Worm (Caenorhabditis elegans) whole organism, L4 larva: Measurements from ENCODE around the gene C08E3.1.
A peak's percentile ranks its signal among the peaks of the same experiment; 100 is the strongest.
"Not testable (repeated sequence)": the region's sequence is repeated elsewhere in the genome, so short reads cannot be mapped to it uniquely, and the experiment has no call there.

Experiments used
- D1046.2 ChIP-seq: fragments of 200-800 bp; sonication (Bioruptor generic); IDR thresholded peaks from 2 replicates; pipeline ENCODE4 v1.3.6; 2022; ENCODE audit warnings: missing genetic modification characterization, missing compliant biosample characterization
- F49E8.2 ChIP-seq: sonication (generic microtip); optimal IDR thresholded peaks from 2 replicates; lab custom pipeline; 2016; ENCODE audit warnings: missing compliant biosample characterization, mild to moderate bottlenecking, missing genetic modification characterization, borderline replicate concordance
- R02D3.7 ChIP-seq: fragments of 150-350 bp; sonication (generic microtip); optimal IDR thresholded peaks from 3 replicates; lab custom pipeline; 2014; ENCODE audit warnings: missing biosample characterization, missing genetic modification characterization
- T20F7.1 ChIP-seq: fragments of 200-800 bp; sonication (Bioruptor generic); optimal IDR thresholded peaks from 2 replicates; lab custom pipeline; 2018; ENCODE audit warnings: mild to moderate bottlenecking, missing genetic modification characterization, missing compliant biosample characterization
- Y105C5A.15 ChIP-seq: fragments of 200-800 bp; sonication (Bioruptor generic); IDR thresholded peaks from 2 replicates; pipeline ENCODE4 v1.3.6; 2022; ENCODE audit warnings: missing genetic modification characterization, missing compliant biosample characterization
- Y5F2A.4 ChIP-seq: fragments of 200-800 bp; sonication (Bioruptor generic); optimal IDR thresholded peaks from 2 replicates; lab custom pipeline; 2018; ENCODE audit warnings: mild to moderate bottlenecking, missing genetic modification characterization, missing compliant biosample characterization
- ZK337.2 ChIP-seq: fragments of 200-800 bp; sonication (Bioruptor generic); IDR thresholded peaks from 2 replicates; pipeline ENCODE4 v1.3.6; 2022; ENCODE audit warnings: missing genetic modification reagents, missing genetic modification characterization, missing compliant biosample characterization
- aha-1 ChIP-seq: fragments of 150-350 bp; peaks from one replicate; lab custom pipeline; 2014; ENCODE audit warnings: missing biosample characterization, missing genetic modification characterization
- aly-2 ChIP-seq: sonication (generic microtip); optimal IDR thresholded peaks from 2 replicates; lab custom pipeline; 2018; ENCODE audit warnings: missing biosample characterization, missing genetic modification characterization
- ama-1 ChIP-seq: fragments of 150-350 bp; optimal IDR thresholded peaks from 2 replicates; lab custom pipeline; 2014; ENCODE audit warnings: inconsistent platforms, mixed read lengths
- attf-4 ChIP-seq: sonication (generic microtip); optimal IDR thresholded peaks from 3 replicates; lab custom pipeline; 2017; ENCODE audit warnings: missing biosample characterization, missing genetic modification characterization
- ceh-32 ChIP-seq: sonication (generic microtip); optimal IDR thresholded peaks from 2 replicates; lab custom pipeline; 2016; ENCODE audit warnings: mild to moderate bottlenecking, missing genetic modification characterization, missing compliant biosample characterization; ENCODE audit not compliant: poor library complexity
- ceh-44 ChIP-seq: fragments of 200-800 bp; sonication (Bioruptor generic); IDR thresholded peaks from 2 replicates; pipeline ENCODE4 v1.3.6; 2022; ENCODE audit warnings: missing genetic modification reagents, missing genetic modification characterization, missing compliant biosample characterization
- ceh-62 ChIP-seq: sonication (generic microtip); optimal IDR thresholded peaks from 2 replicates; lab custom pipeline; 2017; ENCODE audit warnings: missing biosample characterization, missing genetic modification characterization
- ctbp-1 ChIP-seq: fragments of 200-800 bp; sonication (Bioruptor generic); IDR thresholded peaks from 2 replicates; pipeline ENCODE4 v1.3.6; 2022; ENCODE audit warnings: missing genetic modification reagents, missing genetic modification characterization, missing compliant biosample characterization
- daf-12 ChIP-seq: fragments of 150-350 bp; optimal IDR thresholded peaks from 2 replicates; lab custom pipeline; 2014; ENCODE audit warnings: missing biosample characterization, missing genetic modification reagents, missing genetic modification characterization
- dmd-6 ChIP-seq: fragments of 200-800 bp; sonication (Bioruptor generic); IDR thresholded peaks from 2 replicates; pipeline ENCODE4 v1.3.6; 2022; ENCODE audit warnings: missing genetic modification reagents, missing genetic modification characterization, missing compliant biosample characterization
- dmd-9 ChIP-seq: fragments of 200-800 bp; sonication (Bioruptor generic); IDR thresholded peaks from 2 replicates; pipeline ENCODE4 v1.3.6; 2022; ENCODE audit warnings: missing genetic modification reagents, missing genetic modification characterization, missing compliant biosample characterization
- egl-43 ChIP-seq: fragments of 200-800 bp; sonication (Bioruptor generic); IDR thresholded peaks from 2 replicates; pipeline ENCODE4 v1.3.6; 2022; ENCODE audit warnings: missing genetic modification reagents, missing genetic modification characterization, missing compliant biosample characterization
- jun-1 ChIP-seq: fragments of 150-350 bp; optimal IDR thresholded peaks from 2 replicates; lab custom pipeline; 2014; ENCODE audit warnings: missing biosample characterization, missing genetic modification reagents, missing genetic modification characterization
- lim-7 ChIP-seq: fragments of 200-800 bp; sonication (Bioruptor generic); IDR thresholded peaks from 2 replicates; pipeline ENCODE4 v1.3.6; 2022; ENCODE audit warnings: missing genetic modification characterization, missing compliant biosample characterization
- lin-1 ChIP-seq: fragments of 200-800 bp; sonication (Bioruptor generic); IDR thresholded peaks from 2 replicates; pipeline ENCODE4 v1.3.6; 2022; ENCODE audit warnings: missing genetic modification reagents, missing genetic modification characterization, missing compliant biosample characterization
- lin-38 ChIP-seq: fragments of 200-800 bp; sonication (Bioruptor generic); IDR thresholded peaks from 2 replicates; pipeline ENCODE4 v1.3.6; 2022; ENCODE audit warnings: missing genetic modification reagents, missing genetic modification characterization, missing compliant biosample characterization
- mep-1 ChIP-seq: fragments of 150-350 bp; sonication (generic microtip); optimal IDR thresholded peaks from 3 replicates; lab custom pipeline; 2014; ENCODE audit warnings: missing biosample characterization, missing genetic modification characterization
- mes-2 ChIP-seq: sonication (generic microtip); optimal IDR thresholded peaks from 2 replicates; lab custom pipeline; 2016; ENCODE audit warnings: missing genotype, mild to moderate bottlenecking, missing genetic modification characterization, missing compliant biosample characterization; ENCODE audit not compliant: poor library complexity, severe bottlenecking
- nhr-25 ChIP-seq: sonication (generic microtip); optimal IDR thresholded peaks from 2 replicates; lab custom pipeline; 2017; ENCODE audit warnings: missing genetic modification characterization, mild to moderate bottlenecking, missing compliant biosample characterization, antibody characterized with exemption, moderate library complexity, borderline replicate concordance; ENCODE audit not compliant: insufficient read depth
- nhr-28 ChIP-seq: fragments of 150-350 bp; optimal IDR thresholded peaks from 2 replicates; lab custom pipeline; 2014; ENCODE audit warnings: missing biosample characterization, missing genetic modification characterization
- nhr-77 ChIP-seq: fragments of 150-350 bp; optimal IDR thresholded peaks from 2 replicates; lab custom pipeline; 2014; ENCODE audit warnings: missing biosample characterization, missing genetic modification characterization
- php-3 ChIP-seq: fragments of 200-800 bp; sonication (Bioruptor generic); IDR thresholded peaks from 2 replicates; pipeline ENCODE4 v1.3.6; 2022; ENCODE audit warnings: missing genetic modification reagents, missing genetic modification characterization, missing compliant biosample characterization
- rbr-2 ChIP-seq: sonication (generic microtip); optimal IDR thresholded peaks from 2 replicates; lab custom pipeline; 2016; ENCODE audit warnings: missing genotype, missing genetic modification characterization, missing compliant biosample characterization
- set-16 ChIP-seq: fragments of 200-800 bp; sonication (Bioruptor generic); IDR thresholded peaks from 2 replicates; pipeline ENCODE4 v1.3.6; 2022; ENCODE audit warnings: missing genetic modification reagents, missing genetic modification characterization, missing compliant biosample characterization
- snpc-4 ChIP-seq: fragments of 150-350 bp; optimal IDR thresholded peaks from 2 replicates; lab custom pipeline; 2014; ENCODE audit warnings: missing biosample characterization, missing genetic modification characterization
- tag-97 ChIP-seq: fragments of 200-800 bp; sonication (Bioruptor generic); IDR thresholded peaks from 2 replicates; pipeline ENCODE4 v1.3.6; 2022; ENCODE audit warnings: missing genetic modification characterization, missing compliant biosample characterization
- unc-130 ChIP-seq: sonication (generic microtip); optimal IDR thresholded peaks from 2 replicates; lab custom pipeline; 2016; ENCODE audit warnings: missing genetic modification reagents, missing genetic modification characterization, missing compliant biosample characterization
- zag-1 ChIP-seq: fragments of 150-350 bp; optimal IDR thresholded peaks from 2 replicates; lab custom pipeline; 2014; ENCODE audit warnings: missing biosample characterization, missing genetic modification characterization
- ztf-11 ChIP-seq: fragments of 150-350 bp; optimal IDR thresholded peaks from 2 replicates; lab custom pipeline; 2014; ENCODE audit warnings: missing biosample characterization, missing genetic modification characterization

Gene C08E3.1

DNA sequence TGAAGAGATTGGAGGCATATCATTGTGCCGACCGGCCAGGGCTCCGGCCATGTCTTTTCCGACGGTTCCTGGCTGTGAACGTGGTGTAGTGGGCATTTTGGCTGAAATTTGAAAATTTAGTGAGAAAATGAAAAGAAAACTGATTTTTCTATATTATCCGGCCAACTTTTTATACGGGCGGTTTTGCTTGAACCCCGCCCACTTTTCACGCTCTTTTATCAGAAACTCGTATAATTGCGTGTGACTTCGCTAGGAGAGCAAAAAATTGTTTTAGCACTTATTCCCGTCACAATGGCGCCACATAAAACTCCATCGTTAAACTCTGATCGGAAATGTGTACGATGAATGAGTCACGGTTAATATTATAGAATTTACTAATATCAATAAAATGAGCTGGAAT, 1.4 kb upstream of the C08E3.1 start, which contains the start of gene C08E3.13:
Gene C08E3.13 (minus strand): TSS at position 101 of the 400 bp plus-strand sequence.
- TF ChIP-seq ztf-11, ctbp-1, T20F7.1: not testable (repeated sequence)

ce11 chrII:1635969-1636368, 2.4 kb downstream of the C08E3.1 start:
- TF ChIP-seq ctbp-1 (no peak), nhr-28 (peak; percentile 4), F49E8.2 (tag; lab: Kevin White, UChicago) (no peak), aha-1 (peak; percentile 46), dmd-6 (GFP tag; lab: Robert Waterston, UW) (peak; percentile 52; the same call in 1 of the 2 replicates)

- TF ChIP-seq ceh-32 (tag; lab: Kevin White, UChicago); Y5F2A.4 (GFP tag; lab: Kevin White, UChicago); mep-1 (tag; lab: Kevin White, UChicago): not testable (repeated sequence)
Observed at ce11 chrII:1636392-1636791, 2.8 kb downstream of the C08E3.1 start, which contains the start of gene srg-20. Gene srg-20 (plus strand): TSS chrII:1636692.

DNA sequence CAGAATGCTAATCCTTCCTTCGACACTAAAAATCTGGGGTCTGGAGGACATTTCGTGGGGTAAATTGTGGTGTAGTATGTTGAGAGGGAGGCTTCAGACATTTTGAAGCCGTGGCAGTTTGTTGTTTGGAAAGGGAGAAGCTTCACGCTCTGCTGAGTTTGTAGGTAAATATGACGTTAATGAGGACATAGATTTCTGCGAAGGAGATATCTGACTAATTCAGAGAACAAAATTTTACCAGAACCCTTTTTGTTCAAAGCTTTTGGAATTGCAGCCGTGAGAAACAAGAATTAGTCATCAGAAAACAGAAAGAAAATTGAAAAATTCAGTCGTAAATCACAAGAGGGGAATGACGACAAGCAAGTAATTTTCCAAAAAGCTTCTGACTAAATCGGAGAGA, 6.9 kb downstream of the C08E3.1 start, which contains the start of gene srh-72:
Gene srh-72 (minus strand): TSS at position 101 of the 400 bp plus-strand sequence.
- TF ChIP-seq R02D3.7 (tag; lab: Kevin White, UChicago) = no peak
- TF ChIP-seq jun-1 (tag; lab: Kevin White, UChicago) = no peak
- TF ChIP-seq snpc-4 = no peak
- no peak for TF ChIP-seq lin-1
- no peak for TF ChIP-seq dmd-9 (GFP tag; lab: Robert Waterston, UW)
- TF ChIP-seq ceh-62 (tag; lab: Kevin White, UChicago) = no peak
- TF ChIP-seq attf-4 (tag; lab: Kevin White, UChicago) = no peak
- TF ChIP-seq daf-12 (tag; lab: Kevin White, UChicago) = no peak

DNA sequence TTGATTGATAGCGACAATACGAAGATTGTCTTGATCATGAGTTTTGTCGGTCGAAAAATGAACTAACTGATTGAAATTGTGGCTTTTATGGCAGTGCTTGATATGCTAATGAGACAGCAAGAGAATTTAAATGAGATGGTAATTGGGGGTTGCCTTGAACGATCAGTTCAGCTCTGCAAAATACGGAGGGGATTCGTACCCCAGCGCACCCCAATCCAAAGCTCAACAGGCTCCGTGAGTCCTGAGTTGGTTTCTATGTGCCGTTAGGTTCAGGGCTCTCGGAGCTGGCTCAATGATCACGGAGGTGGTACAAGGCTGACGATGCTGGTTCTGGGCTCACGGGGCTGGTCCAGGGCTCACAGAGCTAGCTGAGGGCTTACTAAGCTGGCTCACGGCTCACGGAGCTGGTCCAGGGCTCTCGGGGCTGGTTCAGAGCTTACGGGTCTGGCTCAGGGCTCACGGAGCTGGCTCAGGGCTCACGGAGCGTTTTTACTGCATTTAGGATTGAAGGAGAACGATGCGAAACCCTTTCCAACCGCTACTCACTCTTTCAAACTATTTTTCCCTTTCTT, 11.3 kb downstream of the C08E3.1 start, which contains the start of gene ZC204.6:
Gene ZC204.6 (minus strand): TSS at position 51 of the 572 bp plus-strand sequence.
- TF ChIP-seq ceh-44 (GFP tag; lab: Robert Waterston, UW) (no peak), egl-43 (0 out of 2 replicates have a peak, but pooled peaks have one; percentile 27), aha-1 (peak; percentile 42), set-16 (GFP tag; lab: Robert Waterston, UW) (peak; percentile 93)
- TF ChIP-seq, all 104 proteins: peak for 3

DNA sequence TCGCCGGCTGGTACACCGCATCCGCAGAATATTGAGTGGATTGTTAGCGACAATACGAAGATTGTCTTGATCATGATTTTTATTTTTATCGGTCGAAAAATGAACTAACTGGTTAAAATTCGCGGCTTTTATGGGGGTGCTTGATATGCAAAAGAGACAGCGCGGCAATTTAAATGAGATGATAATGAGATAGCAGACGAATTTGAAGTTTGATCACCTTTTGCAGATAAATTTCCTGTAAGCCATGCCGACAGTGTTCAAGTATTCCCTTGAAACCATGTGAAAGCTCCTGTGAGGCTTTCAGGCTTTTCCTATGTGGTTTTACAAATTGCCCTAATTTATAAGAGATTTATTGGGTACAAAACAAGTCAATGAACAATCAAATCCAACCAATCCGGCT, 12.6 kb downstream of the C08E3.1 start, which contains the start of gene ZC204.17:
Gene ZC204.17 (minus strand): TSS at position 101 of the 400 bp plus-strand sequence.
- TF ChIP-seq unc-130 (GFP tag; lab: Kevin White, UChicago) (no peak), php-3 (GFP tag; lab: Robert Waterston, UW) (no peak), ZK337.2 (no peak), aly-2 (tag; lab: Kevin White, UChicago) (no peak)

DNA sequence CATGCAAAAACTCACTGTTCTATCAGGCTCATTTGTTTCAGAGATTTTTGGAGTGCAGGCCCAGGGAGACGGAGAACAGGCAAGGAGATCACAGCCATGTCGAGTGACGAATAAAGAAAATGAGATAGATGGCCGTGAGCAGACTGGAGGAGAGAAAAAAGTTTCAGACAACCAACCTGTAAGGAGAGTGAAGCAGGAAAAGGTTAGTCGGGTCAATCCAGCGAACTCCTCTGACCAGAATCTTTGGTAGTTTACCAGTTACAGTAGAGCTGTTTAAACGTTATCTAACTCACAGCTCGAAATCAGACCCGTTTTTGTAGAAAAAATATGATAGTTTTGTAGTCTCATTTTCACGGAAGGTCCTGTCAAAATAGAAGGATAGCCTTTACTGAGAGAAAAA, 15.2 kb downstream of the C08E3.1 start, which contains the start of gene fbxb-21:
Gene fbxb-21 (minus strand): TSS at position 101 of the 400 bp plus-strand sequence.
- TF ChIP-seq F49E8.2 (tag; lab: Kevin White, UChicago) = no peak
- no peak for TF ChIP-seq D1046.2 (GFP tag; lab: Robert Waterston, UW)
- TF ChIP-seq nhr-25 (tag; lab: Kevin White, UChicago) = no peak
- no peak for TF ChIP-seq Y105C5A.15 (GFP tag; lab: Robert Waterston, UW)
- no peak for TF ChIP-seq tag-97 (GFP tag; lab: Robert Waterston, UW)
- TF ChIP-seq lim-7 = no peak
- TF ChIP-seq lin-38 = no peak
- no peak for TF ChIP-seq ama-1
- no peak for TF ChIP-seq ZK337.2
- TF ChIP-seq rbr-2 = no peak
- TF ChIP-seq zag-1 (tag; lab: Kevin White, UChicago) = no peak
- TF ChIP-seq mes-2 (tag; lab: Kevin White, UChicago) = no peak
- TF ChIP-seq nhr-77 = no peak
